Worm (Caenorhabditis elegans): ENCODE results near the gene C44H9.5.
A peak's percentile ranks its signal among the peaks of the same experiment; 100 is the strongest.

C44H9.5 gene

ce11 chrV:12819155-12819554 lies 30.5 kb downstream of the C44H9.5 start (continued):
- no peak for TF ChIP-seq jun-1 (tag; optimal IDR thresholded peaks at IDR 0.05)
- no peak for TF ChIP-seq F44E2.7 (GFP tag; IDR thresholded peaks at IDR 0.05)
- TF ChIP-seq hif-1 (tag; optimal IDR thresholded peaks at IDR 0.05) = peak in 1 of 2 experiments; percentile 39
- no peak for TF ChIP-seq nhr-25 (tag; optimal IDR thresholded peaks at IDR 0.05; ENCODE audit: borderline replicate concordance, insufficient read depth)
- peak; percentile 41 for TF ChIP-seq hlh-11 (tag; optimal IDR thresholded peaks at IDR 0.05)
- TF ChIP-seq fkh-10 (GFP tag; optimal IDR thresholded peaks at IDR 0.05) = peak; percentile 61
- TF ChIP-seq ceh-62 (tag; optimal IDR thresholded peaks at IDR 0.05) = no peak
- TF ChIP-seq Y75B8A.6 (GFP tag; IDR thresholded peaks at IDR 0.05) = no peak
- TF ChIP-seq hlh-30 (tag; optimal IDR thresholded peaks at IDR 0.05; ENCODE audit: insufficient read depth) = peak; percentile 83
- TF ChIP-seq F37D6.2 (tag; optimal IDR thresholded peaks at IDR 0.05) = peak; percentile 75
- no peak for TF ChIP-seq ces-1 (GFP tag; optimal IDR thresholded peaks at IDR 0.05)
- no peak for TF ChIP-seq dpl-1 (GFP tag; optimal IDR thresholded peaks at IDR 0.05)
- no peak for TF ChIP-seq Y5F2A.4 (GFP tag; optimal IDR thresholded peaks at IDR 0.05)
- TF ChIP-seq nhr-42 (GFP tag; IDR thresholded peaks at IDR 0.05) = no peak
- no peak for TF ChIP-seq egl-27 (tag; optimal IDR thresholded peaks at IDR 0.05)
- TF ChIP-seq lin-38 (GFP tag; IDR thresholded peaks at IDR 0.05) = no peak
- peak; percentile 79 for TF ChIP-seq rbr-2 (tag; optimal IDR thresholded peaks at IDR 0.05)
- TF ChIP-seq hmg-1.1 (GFP tag; IDR thresholded peaks at IDR 0.05) = peak; percentile 79
- TF ChIP-seq nhr-48 (tag; optimal IDR thresholded peaks at IDR 0.05) = no peak
- no peak for TF ChIP-seq Y105C5A.15 (GFP tag; IDR thresholded peaks at IDR 0.05)
- no peak for TF ChIP-seq dmd-9 (GFP tag; IDR thresholded peaks at IDR 0.05)
- no peak for TF ChIP-seq lin-13 (GFP tag; optimal IDR thresholded peaks at IDR 0.05)
- no peak for TF ChIP-seq madf-9 (GFP tag; conservative IDR thresholded peaks at IDR 0.05)
- TF ChIP-seq sdz-12 (GFP tag; optimal IDR thresholded peaks at IDR 0.05) = no peak
- TF ChIP-seq mdt-29 (GFP tag; IDR thresholded peaks at IDR 0.05) = no peak
- peak; percentile 63 for TF ChIP-seq mep-1 (tag; optimal IDR thresholded peaks at IDR 0.05)
- no peak for TF ChIP-seq dve-1 (tag; optimal IDR thresholded peaks at IDR 0.05; ENCODE audit: insufficient read depth)
- TF ChIP-seq tra-1 (GFP tag; IDR thresholded peaks at IDR 0.05) = no peak
- no peak for TF ChIP-seq pqm-1 (tag; optimal IDR thresholded peaks at IDR 0.05)
- no peak for TF ChIP-seq madf-5 (GFP tag; IDR thresholded peaks at IDR 0.05)
- TF ChIP-seq ZK546.5 (tag; optimal IDR thresholded peaks at IDR 0.05) = no peak

DNA sequence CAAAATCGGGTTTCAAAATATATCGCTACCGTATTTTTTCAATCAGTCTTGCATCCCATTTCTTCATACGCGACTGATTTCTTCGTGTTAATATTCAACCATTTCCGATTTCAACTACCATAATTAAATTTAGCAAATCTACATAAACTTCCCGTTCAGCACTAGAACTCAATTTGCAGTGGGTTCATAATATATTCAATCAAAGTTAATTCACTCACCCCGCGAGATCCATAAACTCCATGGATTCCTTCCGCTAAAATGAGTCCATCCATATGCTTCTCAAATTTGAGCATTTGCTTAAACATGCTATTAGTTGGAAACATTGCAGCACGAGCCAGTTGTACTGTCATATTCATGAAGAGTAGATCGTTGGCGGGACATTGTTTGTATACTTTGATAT lies 31.2 kb downstream of the C44H9.5 start:
- no peak for TF ChIP-seq lsy-2 (tag; optimal IDR thresholded peaks at IDR 0.05)
- TF ChIP-seq unc-62 (GFP tag; optimal IDR thresholded peaks at IDR 0.05 in 1 of 2) = peak in 1 of 2 experiments; percentile 10
- no peak for TF ChIP-seq unc-62 (tag; optimal IDR thresholded peaks at IDR 0.05)

ce11 chrV:12816672-12817071 lies 33.0 kb downstream of the C44H9.5 start:
- TF ChIP-seq unc-62 (GFP tag; optimal IDR thresholded peaks at IDR 0.05 in 1 of 2) (peak in 1 of 2 experiments; percentile 74), unc-62 (tag; optimal IDR thresholded peaks at IDR 0.05) (no peak), lsy-2 (tag; optimal IDR thresholded peaks at IDR 0.05) (peak; percentile 12 to 47), mep-1 (tag; optimal IDR thresholded peaks at IDR 0.05) (peak; percentile 4), ZK337.2 (GFP tag; IDR thresholded peaks at IDR 0.05) (no peak), hlh-30 (tag; optimal IDR thresholded peaks at IDR 0.05; ENCODE audit: insufficient read depth) (peak; percentile 37)

DNA sequence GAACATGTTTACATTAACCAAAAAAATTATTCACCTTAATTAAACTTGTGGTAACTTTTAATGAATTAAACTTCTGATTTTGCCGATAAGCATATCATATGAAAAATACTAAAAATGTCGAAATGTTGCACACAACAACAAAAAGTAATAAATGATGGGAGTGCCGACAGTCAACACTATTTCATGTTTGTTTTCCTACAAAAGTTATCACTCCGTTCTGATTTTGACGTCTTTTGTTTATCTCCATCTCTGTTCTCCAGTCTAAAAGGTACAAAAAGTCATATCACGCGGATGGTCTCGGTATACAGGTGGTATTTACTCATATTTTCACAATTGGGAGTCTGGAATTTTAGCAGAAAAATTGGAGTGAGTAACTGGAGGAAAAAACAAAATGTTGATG lies 34.3 kb downstream of the C44H9.5 start:
- TF ChIP-seq lin-29 (GFP tag; IDR thresholded peaks at IDR 0.05) (no peak), daf-16 (GFP tag; optimal IDR thresholded peaks at IDR 0.05) (no peak), daf-16 (tag; optimal IDR thresholded peaks at IDR 0.05) (peak; percentile 89), egl-27 (tag; optimal IDR thresholded peaks at IDR 0.05) (no peak), nhr-6 (tag; optimal IDR thresholded peaks at IDR 0.05) (peak; percentile 45), mdl-1 (tag; optimal IDR thresholded peaks at IDR 0.05) (peak in 1 of 2 experiments; percentile 19), ZK546.5 (tag; optimal IDR thresholded peaks at IDR 0.05) (no peak), ceh-20 (GFP tag; IDR thresholded peaks at IDR 0.05) (no peak), pqm-1 (tag; optimal IDR thresholded peaks at IDR 0.05) (no peak), set-16 (GFP tag; IDR thresholded peaks at IDR 0.05) (no peak), nhr-48 (tag; optimal IDR thresholded peaks at IDR 0.05) (no peak), hlh-11 (tag; optimal IDR thresholded peaks at IDR 0.05) (peak; percentile 0), daf-19 (GFP tag; conservative IDR thresholded peaks at IDR 0.05) (no peak), zfp-3 (GFP tag; conservative IDR thresholded peaks at IDR 0.05) (no peak), attf-4 (tag; optimal IDR thresholded peaks at IDR 0.05) (no peak), nhr-28 (tag; optimal IDR thresholded peaks at IDR 0.05) (peak; percentile 60), dmd-9 (GFP tag; IDR thresholded peaks at IDR 0.05) (no peak), unc-62 (GFP tag; optimal IDR thresholded peaks at IDR 0.05 in 1 of 2) (no peak), unc-62 (tag; optimal IDR thresholded peaks at IDR 0.05) (no peak), F44E2.7 (GFP tag; IDR thresholded peaks at IDR 0.05) (no peak)
